Fruit fly (Drosophila melanogaster) whole organism, pupa: ENCODE measurements around the gene TrpRS.

Experiments used
- CG10348 ChIP-seq: fragments of 200-800 bp; sonication (Bioruptor generic); IDR thresholded peaks from 2 replicates; pipeline ENCODE4 v1.3.6; 2022; ENCODE audit warnings: missing biosample characterization, missing genetic modification characterization
- CG12605 ChIP-seq: fragments of 200-800 bp; sonication (Bioruptor generic); IDR thresholded peaks from 2 replicates; pipeline ENCODE4 v1.3.6; 2022; ENCODE audit warnings: missing biosample characterization, missing genetic modification characterization
- CG14655 ChIP-seq: fragments of 200-800 bp; sonication (Bioruptor generic); optimal IDR thresholded peaks from 3 replicates; lab custom pipeline; 2017; ENCODE audit warnings: mild to moderate bottlenecking, missing biosample characterization, missing genetic modification reagents, missing genetic modification characterization
- CG15710 ChIP-seq: fragments of 200-800 bp; sonication (Bioruptor generic); optimal IDR thresholded peaks from 2 replicates; lab custom pipeline; 2018; ENCODE audit warnings: missing biosample characterization, mild to moderate bottlenecking, missing genetic modification characterization, moderate library complexity
- CG8159 ChIP-seq: fragments of 200-800 bp; sonication (Bioruptor generic); optimal IDR thresholded peaks from 3 replicates; lab custom pipeline; 2018; ENCODE audit warnings: missing biosample characterization, mild to moderate bottlenecking, missing genetic modification characterization, moderate library complexity
- CG9948 ChIP-seq: fragments of 200-800 bp; sonication (Bioruptor generic); optimal IDR thresholded peaks from 2 replicates; lab custom pipeline; 2018; ENCODE audit warnings: missing biosample characterization, mild to moderate bottlenecking, missing genetic modification characterization, moderate library complexity
- EcR ChIP-seq: fragments of 200-800 bp; sonication (Bioruptor generic); optimal IDR thresholded peaks from 3 replicates; lab custom pipeline; 2019; ENCODE audit warnings: missing biosample characterization, missing genetic modification characterization, mild to moderate bottlenecking, moderate library complexity, missing genetic modification reagents
- Ets98B ChIP-seq: fragments of 200-800 bp; sonication (Bioruptor generic); IDR thresholded peaks from 2 replicates; pipeline ENCODE4 v1.3.6; 2022; ENCODE audit warnings: missing biosample characterization, missing genetic modification characterization
- Pif1A ChIP-seq: fragments of 200-800 bp; sonication (Bioruptor generic); optimal IDR thresholded peaks from 3 replicates; lab custom pipeline; 2016; ENCODE audit warnings: missing biosample characterization, missing genetic modification characterization
- Pif1B ChIP-seq: fragments of 200-800 bp; sonication (Bioruptor generic); optimal IDR thresholded peaks from 3 replicates; lab custom pipeline; 2016; ENCODE audit warnings: missing biosample characterization, missing genetic modification characterization
- Snoo ChIP-seq: fragments of 200-800 bp; sonication (Bioruptor generic); optimal IDR thresholded peaks from 3 replicates; lab custom pipeline; 2017; ENCODE audit warnings: missing biosample characterization, mild to moderate bottlenecking, missing genetic modification characterization, inconsistent platforms
- fd96Ca ChIP-seq: fragments of 200-800 bp; sonication (Bioruptor generic); IDR thresholded peaks from 3 replicates; pipeline ENCODE4 v1.3.6; 2022; ENCODE audit warnings: missing biosample characterization, missing genetic modification characterization
- rn ChIP-seq: fragments of 200-800 bp; sonication (Bioruptor generic); IDR thresholded peaks from 2 replicates; pipeline ENCODE4 v1.3.6; 2022; ENCODE audit warnings: missing biosample characterization, missing genetic modification characterization

DNA sequence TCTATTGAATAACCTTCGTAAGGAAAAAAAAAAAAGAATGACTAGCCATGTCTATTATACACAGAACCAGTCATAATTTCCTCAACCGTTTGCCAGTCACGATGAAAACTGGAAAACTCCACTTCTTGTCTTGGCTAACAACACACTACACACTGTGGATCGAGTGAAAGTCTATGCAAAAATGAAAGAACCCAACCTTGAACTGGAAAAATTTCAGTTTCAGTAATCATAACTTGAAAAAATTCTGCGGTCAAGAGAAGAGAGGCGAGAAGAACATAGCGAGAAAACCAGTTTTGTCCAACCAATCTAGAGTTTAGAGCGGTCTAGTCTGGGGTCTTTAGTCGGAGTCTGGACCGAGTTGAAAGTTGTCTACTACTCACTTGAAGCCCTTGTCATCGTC lies 49.1 kb downstream of the TrpRS start:
- TF ChIP-seq CG12605 (GFP tag; lab: Robert Waterston, UW) (no peak), Ets98B (GFP tag; lab: Robert Waterston, UW) (no peak), CG14655 (GFP tag; lab: Kevin White, UChicago) (peak; percentile 19), fd96Ca (no peak), Pif1B (GFP tag; lab: Kevin White, UChicago) (no peak), CG9948 (tag; lab: Kevin White, UChicago) (no peak), CG10348 (GFP tag; lab: Robert Waterston, UW) (no peak), Pif1A (GFP tag; lab: Kevin White, UChicago) (no peak), rn (no peak), CG8159 (tag; lab: Kevin White, UChicago) (no peak), Snoo (tag; lab: Kevin White, UChicago) (no peak), CG15710 (tag; lab: Kevin White, UChicago) (no peak), EcR (peak; percentile 47)
